Worm (Caenorhabditis elegans): ENCODE data around the gene lgc-35.

DNA sequence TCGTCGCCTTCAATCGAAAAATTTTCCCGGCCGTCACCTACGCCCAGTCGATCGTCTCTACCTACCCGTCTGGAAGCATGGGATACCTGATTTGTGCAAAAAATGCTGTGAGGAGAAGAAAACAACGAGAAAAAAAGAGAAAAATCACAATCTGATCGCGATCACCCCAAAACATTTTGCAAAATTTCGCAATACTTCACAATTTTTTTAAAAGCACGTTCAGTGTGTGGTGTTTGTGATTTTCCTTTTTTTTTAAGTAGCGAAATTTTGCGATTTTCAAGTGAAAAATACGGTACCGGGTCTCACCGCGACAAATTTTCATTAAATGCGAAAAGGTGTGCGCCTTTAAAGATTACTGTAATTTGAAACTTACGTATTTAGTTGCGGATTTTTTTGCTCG lies 30.2 kb downstream of the lgc-35 start:
- TF ChIP-seq snpc-3.4 (tag; optimal IDR thresholded peaks at IDR 0.05) (no peak), efl-1 (GFP tag; optimal IDR thresholded peaks at IDR 0.05) (no peak), madf-8 (GFP tag; conservative IDR thresholded peaks at IDR 0.05) (no peak), gei-17 (GFP tag; optimal IDR thresholded peaks at IDR 0.05) (no peak), ama-1 (optimal IDR thresholded peaks at IDR 0.05) (no peak), ama-1 (GFP tag; optimal IDR thresholded peaks at IDR 0.05) (no peak), sptf-2 (GFP tag; optimal IDR thresholded peaks at IDR 0.05) (no peak), lsl-1 (GFP tag; optimal IDR thresholded peaks at IDR 0.05) (no peak), unc-62 (GFP tag; optimal IDR thresholded peaks at IDR 0.05) (no peak), T07F8.4 (tag; optimal IDR thresholded peaks at IDR 0.05) (no peak)
